Fruit fly (Drosophila melanogaster): ENCODE measurements around the gene LysP.
A peak's percentile ranks its signal among the peaks of the same experiment; 100 is the strongest.

Gene LysP

dm6 chr3L:1235426-1235825 is 16.9 kb upstream of the LysP start, which contains the start of gene galene:
Gene galene, plus strand, starts transcription at chr3L:1235726.
- TF ChIP-seq Met (GFP tag; optimal IDR thresholded peaks at IDR 0.05) (no peak), Ets21C (GFP tag; optimal IDR thresholded peaks at IDR 0.05) (no peak), topi (GFP tag; optimal IDR thresholded peaks at IDR 0.05) (no peak)

DNA sequence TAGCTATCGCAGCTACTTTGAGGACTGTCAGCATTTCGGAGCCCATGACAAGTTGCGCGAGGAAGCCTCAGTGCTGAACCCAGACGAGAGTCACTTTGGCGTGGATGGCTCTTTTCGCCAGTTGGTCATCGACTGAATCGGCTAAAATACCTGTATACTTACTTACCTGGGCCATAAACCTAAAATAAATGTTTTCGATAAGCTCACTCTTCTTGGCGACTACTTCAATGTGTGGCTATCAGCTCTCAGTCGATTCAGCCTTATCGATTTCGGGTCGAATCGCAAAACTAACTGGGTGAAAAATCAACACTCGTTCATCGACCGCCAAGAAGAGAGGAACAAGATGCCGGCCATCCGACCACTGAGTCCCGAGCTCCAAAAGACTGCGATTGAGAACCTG is 15.3 kb upstream of the LysP start, which contains the start of gene CG33966:
Gene CG33966 (plus strand): TSS at position 301 of the 400 bp plus-strand sequence.
- TF ChIP-seq salr (GFP tag; optimal IDR thresholded peaks at IDR 0.05) = no peak
- no peak for TF ChIP-seq CG6808 (GFP tag; optimal IDR thresholded peaks at IDR 0.05)
- no peak for TF ChIP-seq spab (GFP tag; optimal IDR thresholded peaks at IDR 0.05)
- no peak for TF ChIP-seq CG16779 (tag; optimal IDR thresholded peaks at IDR 0.05)
- TF ChIP-seq Ets21C (GFP tag; optimal IDR thresholded peaks at IDR 0.05) = no peak
- no peak for TF ChIP-seq lz (GFP tag; optimal IDR thresholded peaks at IDR 0.05)
- no peak for TF ChIP-seq Met (GFP tag; optimal IDR thresholded peaks at IDR 0.05)

DNA sequence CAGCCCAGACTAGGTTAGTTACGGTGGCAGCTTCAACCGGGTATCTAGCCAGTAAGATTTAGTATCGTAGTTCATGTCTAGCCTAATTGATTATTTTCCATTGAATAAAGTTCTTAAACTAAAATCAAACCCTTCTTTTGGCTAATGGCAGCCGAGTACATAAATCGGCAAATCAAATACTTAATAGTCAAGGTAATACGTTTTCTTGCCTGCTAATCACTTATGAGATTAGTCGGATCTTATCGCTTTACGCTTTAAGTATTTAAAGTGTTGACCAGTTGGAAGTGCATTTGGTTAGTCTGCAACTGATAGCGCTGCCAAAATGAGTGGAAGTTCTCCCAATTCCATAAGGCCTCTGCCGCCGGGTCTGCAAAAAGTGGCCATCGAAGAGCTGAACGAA is 14.1 kb upstream of the LysP start, which contains the start of gene CG33965:
Gene CG33965 (plus strand): TSS at position 301 of the 400 bp plus-strand sequence.
- TF ChIP-seq Lpt (GFP tag; optimal IDR thresholded peaks at IDR 0.05) (no peak), dsx (GFP tag; optimal IDR thresholded peaks at IDR 0.05; ENCODE audit: poor library complexity, severe bottlenecking) (no peak), Eip78C (GFP tag) (no peak), eg (GFP tag; IDR thresholded peaks at IDR 0.05) (no peak), fd59A (GFP tag; optimal IDR thresholded peaks at IDR 0.05) (no peak), Hr4 (GFP tag; optimal IDR thresholded peaks at IDR 0.05) (no peak), Sox14 (GFP tag; optimal IDR thresholded peaks at IDR 0.05) (no peak), Ets21C (GFP tag; optimal IDR thresholded peaks at IDR 0.05) (no peak), Sox102F (GFP tag; optimal IDR thresholded peaks at IDR 0.05) (no peak), CG6792 (GFP tag; optimal IDR thresholded peaks at IDR 0.05) (no peak), Eip75B (GFP tag; optimal IDR thresholded peaks at IDR 0.05) (no peak), Smox (GFP tag; optimal IDR thresholded peaks at IDR 0.05) (no peak), Met (GFP tag; optimal IDR thresholded peaks at IDR 0.05) (no peak)

- TF ChIP-seq CG6276 (GFP tag; optimal IDR thresholded peaks at IDR 0.05) (no peak), cyc (GFP tag; optimal IDR thresholded peaks at IDR 0.05) (no peak), CG6792 (GFP tag; optimal IDR thresholded peaks at IDR 0.05) (no peak), spab (GFP tag; optimal IDR thresholded peaks at IDR 0.05) (no peak), CG8632 (GFP tag; optimal IDR thresholded peaks at IDR 0.05) (no peak)
Measured at dm6 chr3L:1227303-1227797, 8.9 kb upstream of the LysP start, which contains the start of gene LysS. Gene LysS, plus strand, starts transcription at chr3L:1227747.

dm6 chr3L:1216460-1216859 is 2.0 kb downstream of the LysP start:
- peak; percentile 54; the same call in 2 of the 3 replicates for TF ChIP-seq CG8119 (GFP tag; IDR thresholded peaks at IDR 0.05)
- peak; percentile 68 for TF ChIP-seq Hr4 (GFP tag; optimal IDR thresholded peaks at IDR 0.05)
- TF ChIP-seq eg (GFP tag; IDR thresholded peaks at IDR 0.05) = peak; percentile 62
- peak; percentile 10 for TF ChIP-seq svp (GFP tag)
- TF ChIP-seq Gug (GFP tag; IDR thresholded peaks at IDR 0.05) = no peak
- TF ChIP-seq CG4318 (GFP tag; optimal IDR thresholded peaks at IDR 0.05) = peak; percentile 46
- no peak for TF ChIP-seq CG16779 (tag; optimal IDR thresholded peaks at IDR 0.05)
- TF ChIP-seq dac (GFP tag; optimal IDR thresholded peaks at IDR 0.05) = peak; percentile 17
- TF ChIP-seq CG15336 (GFP tag; IDR thresholded peaks at IDR 0.05) = peak; percentile 64
- no peak for TF ChIP-seq CG6854 (GFP tag; optimal IDR thresholded peaks at IDR 0.05)
- peak; percentile 72 for TF ChIP-seq CG32006 (GFP tag; optimal IDR thresholded peaks at IDR 0.05)
- TF ChIP-seq CG6163 (GFP tag; IDR thresholded peaks at IDR 0.05) = peak; percentile 45; the same call in 2 of the 3 replicates
- TF ChIP-seq CG6276 (GFP tag; optimal IDR thresholded peaks at IDR 0.05) = peak; percentile 26
- TF ChIP-seq Eip78C (GFP tag) = peak; percentile 6
- no peak for TF ChIP-seq Sox14 (GFP tag; optimal IDR thresholded peaks at IDR 0.05)
- no peak for TF ChIP-seq CG6808 (GFP tag; optimal IDR thresholded peaks at IDR 0.05)

DNA sequence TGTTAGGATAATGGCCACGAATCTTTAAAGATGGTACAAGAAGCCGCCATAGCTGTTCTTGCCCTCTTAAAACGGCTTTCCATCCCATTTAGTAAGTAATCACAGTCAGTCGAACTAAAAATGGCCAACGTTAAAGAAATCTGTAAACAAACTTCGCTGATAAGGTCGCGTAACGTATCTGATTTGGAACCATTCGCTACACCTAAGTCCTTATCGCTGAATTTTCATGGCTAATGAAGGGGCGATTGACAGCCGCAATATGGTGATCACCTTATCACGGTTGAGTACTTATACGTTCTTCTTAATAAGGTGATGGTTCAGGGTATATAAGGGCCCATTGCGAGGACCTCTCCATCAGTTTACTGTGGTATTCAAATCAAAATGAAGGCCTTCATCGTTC is 5.9 kb downstream of the LysP start, which contains the start of gene LysE:
Gene LysE (plus strand): TSS at position 257 of the 400 bp plus-strand sequence.
- TF ChIP-seq svp (GFP tag) = peak; percentile 57
- no peak for TF ChIP-seq pdm3 (GFP tag; optimal IDR thresholded peaks at IDR 0.05)
